Worm (Caenorhabditis elegans) whole organism, L4 larva: ENCODE measurements around the gene acs-9.

ENCODE experiments used
- D1046.2 ChIP-seq: fragments of 200-800 bp; sonication (Bioruptor generic); IDR thresholded peaks from 2 replicates; pipeline ENCODE4 v1.3.6; 2022; ENCODE audit warnings: missing genetic modification characterization, missing compliant biosample characterization
- F44E2.7 ChIP-seq: fragments of 200-800 bp; sonication (Bioruptor generic); IDR thresholded peaks from 2 replicates; pipeline ENCODE4 v2.1.2; 2022; ENCODE audit warnings: missing genetic modification characterization, missing compliant biosample characterization
- T26A8.4 ChIP-seq: fragments of 200-800 bp; sonication (Bioruptor generic); IDR thresholded peaks from 2 replicates; pipeline ENCODE4 v1.3.6; 2022; ENCODE audit warnings: missing genetic modification characterization, missing compliant biosample characterization
- Y105C5A.15 ChIP-seq: fragments of 200-800 bp; sonication (Bioruptor generic); IDR thresholded peaks from 2 replicates; pipeline ENCODE4 v1.3.6; 2022; ENCODE audit warnings: missing genetic modification characterization, missing compliant biosample characterization
- Y75B8A.6 ChIP-seq: fragments of 200-800 bp; sonication (Bioruptor generic); IDR thresholded peaks from 2 replicates; pipeline ENCODE4 v1.3.6; 2022; ENCODE audit warnings: missing genetic modification reagents, missing genetic modification characterization, missing compliant biosample characterization
- attf-4 ChIP-seq: sonication (generic microtip); optimal IDR thresholded peaks from 3 replicates; lab custom pipeline; 2017; ENCODE audit warnings: missing biosample characterization, missing genetic modification characterization
- ceh-28 ChIP-seq: fragments of 150-350 bp; optimal IDR thresholded peaks from 2 replicates; lab custom pipeline; 2014; ENCODE audit warnings: missing biosample characterization, missing genetic modification reagents, missing genetic modification characterization
- ceh-32 ChIP-seq: sonication (generic microtip); optimal IDR thresholded peaks from 2 replicates; lab custom pipeline; 2016; ENCODE audit warnings: mild to moderate bottlenecking, missing genetic modification characterization, missing compliant biosample characterization; ENCODE audit not compliant: poor library complexity
- ceh-62 ChIP-seq: sonication (generic microtip); optimal IDR thresholded peaks from 2 replicates; lab custom pipeline; 2017; ENCODE audit warnings: missing biosample characterization, missing genetic modification characterization
- ceh-82 ChIP-seq: sonication (generic microtip); optimal IDR thresholded peaks from 2 replicates; lab custom pipeline; 2017; ENCODE audit warnings: missing biosample characterization, missing genetic modification characterization
- cey-2 ChIP-seq: sonication (generic microtip); optimal IDR thresholded peaks from 3 replicates; lab custom pipeline; 2017; ENCODE audit warnings: missing genetic modification characterization, mild to moderate bottlenecking, missing compliant biosample characterization, antibody characterized with exemption, borderline replicate concordance; ENCODE audit not compliant: insufficient read depth
- daf-12 ChIP-seq: fragments of 150-350 bp; optimal IDR thresholded peaks from 2 replicates; lab custom pipeline; 2014; ENCODE audit warnings: missing biosample characterization, missing genetic modification reagents, missing genetic modification characterization
- daf-16 ChIP-seq, 3 experiments: sonication (generic microtip); optimal IDR thresholded peaks; 2 replicates each; lab custom pipeline; 2016 to 2017; ENCODE audit warnings: missing genetic modification characterization in 3 of 3, missing genetic modification reagents in 3 of 3, mild to moderate bottlenecking in 2 of 3, missing compliant biosample characterization in 2 of 3, missing biosample characterization in 1 of 3, moderate library complexity in 1 of 3
- daf-19 ChIP-seq: fragments of 200-800 bp; sonication (Bioruptor generic); conservative IDR thresholded peaks from 2 replicates; pipeline ENCODE4 v1.3.6; 2022; ENCODE audit warnings: missing genetic modification characterization, missing compliant biosample characterization
- dmd-8 ChIP-seq: fragments of 200-800 bp; sonication (Bioruptor generic); IDR thresholded peaks from 2 replicates; pipeline ENCODE4 v1.3.6; 2022; ENCODE audit warnings: missing genetic modification characterization, missing compliant biosample characterization
- dpl-1 ChIP-seq: fragments of 150-350 bp; optimal IDR thresholded peaks from 2 replicates; lab custom pipeline; 2014; ENCODE audit warnings: missing biosample characterization, missing genetic modification reagents, missing genetic modification characterization
- dve-1 ChIP-seq: sonication (generic microtip); optimal IDR thresholded peaks from 2 replicates; lab custom pipeline; 2017; ENCODE audit warnings: antibody characterized with exemption, mild to moderate bottlenecking, missing genetic modification characterization, missing compliant biosample characterization; ENCODE audit not compliant: insufficient read depth
- egl-27 ChIP-seq: sonication (generic microtip); optimal IDR thresholded peaks from 3 replicates; lab custom pipeline; 2017; ENCODE audit warnings: missing biosample characterization, missing genetic modification reagents, missing genetic modification characterization
- fkh-10 ChIP-seq: fragments of 150-350 bp; optimal IDR thresholded peaks from 2 replicates; lab custom pipeline; 2014; ENCODE audit warnings: missing biosample characterization, missing genetic modification reagents, missing genetic modification characterization
- gei-8 ChIP-seq: fragments of 200-800 bp; sonication (Bioruptor generic); optimal IDR thresholded peaks from 2 replicates; lab custom pipeline; 2018; ENCODE audit warnings: mild to moderate bottlenecking, missing genetic modification characterization, missing compliant biosample characterization
- hlh-11 ChIP-seq: fragments of 200-800 bp; sonication (Bioruptor generic); optimal IDR thresholded peaks from 2 replicates; lab custom pipeline; 2018; ENCODE audit warnings: mild to moderate bottlenecking, missing genetic modification characterization, missing compliant biosample characterization
- hmg-1.1 ChIP-seq: fragments of 200-800 bp; sonication (Bioruptor generic); IDR thresholded peaks from 2 replicates; pipeline ENCODE4 v1.3.6; 2022; ENCODE audit warnings: missing genetic modification reagents, missing genetic modification characterization, missing compliant biosample characterization
- lin-1 ChIP-seq: fragments of 200-800 bp; sonication (Bioruptor generic); IDR thresholded peaks from 2 replicates; pipeline ENCODE4 v1.3.6; 2022; ENCODE audit warnings: missing genetic modification reagents, missing genetic modification characterization, missing compliant biosample characterization
- lin-15B ChIP-seq: fragments of 150-350 bp; sonication (generic microtip); optimal IDR thresholded peaks from 3 replicates; lab custom pipeline; 2014; ENCODE audit warnings: missing biosample characterization, missing genetic modification characterization
- lin-29 ChIP-seq: fragments of 200-800 bp; sonication (Bioruptor generic); IDR thresholded peaks from 2 replicates; pipeline ENCODE4 v1.3.6; 2022; ENCODE audit warnings: missing genetic modification reagents, missing genetic modification characterization, missing compliant biosample characterization
- lin-39 ChIP-seq: fragments of 150-350 bp; optimal IDR thresholded peaks from 2 replicates; lab custom pipeline; 2014; ENCODE audit warnings: missing biosample characterization, missing genetic modification reagents, missing genetic modification characterization
- lir-3 ChIP-seq: sonication (generic microtip); optimal IDR thresholded peaks from 2 replicates; lab custom pipeline; 2016; ENCODE audit warnings: mild to moderate bottlenecking, missing genetic modification characterization, missing compliant biosample characterization
- lsy-2 ChIP-seq, 2 experiments: fragments of 150-350 bp in 1 of 2; sonication (generic microtip) in 1 of 2; optimal IDR thresholded peaks; 2 replicates each; lab custom pipeline; 2014 to 2017; ENCODE audit warnings: missing biosample characterization in 2 of 2, missing genetic modification characterization in 2 of 2
- madf-5 ChIP-seq, 2 experiments: fragments of 200-800 bp; sonication (Bioruptor generic); IDR thresholded peaks; 2 replicates each; pipeline ENCODE4 v1.3.6; 2022; ENCODE audit warnings: missing compliant biosample characterization in 2 of 2, missing genetic modification characterization in 2 of 2
- mdl-1 ChIP-seq, 2 experiments: fragments of 150-350 bp in 1 of 2; sonication (generic microtip) in 1 of 2; optimal IDR thresholded peaks; 2 replicates each; lab custom pipeline; 2014 to 2017; ENCODE audit warnings: missing biosample characterization in 2 of 2, missing genetic modification characterization in 2 of 2
- mep-1 ChIP-seq: fragments of 150-350 bp; sonication (generic microtip); optimal IDR thresholded peaks from 3 replicates; lab custom pipeline; 2014; ENCODE audit warnings: missing biosample characterization, missing genetic modification characterization
- mxl-3 ChIP-seq: fragments of 200-800 bp; sonication (Bioruptor generic); optimal IDR thresholded peaks from 2 replicates; lab custom pipeline; 2018; ENCODE audit warnings: mild to moderate bottlenecking, missing genetic modification characterization, missing compliant biosample characterization
- nhr-102 ChIP-seq: sonication (generic microtip); optimal IDR thresholded peaks from 2 replicates; lab custom pipeline; 2016; ENCODE audit warnings: mild to moderate bottlenecking, missing genetic modification characterization, moderate library complexity, missing compliant biosample characterization
- nhr-11 ChIP-seq: fragments of 150-350 bp; optimal IDR thresholded peaks from 2 replicates; lab custom pipeline; 2014; ENCODE audit warnings: missing biosample characterization, missing genetic modification characterization
- nhr-111 ChIP-seq: fragments of 200-800 bp; sonication (Bioruptor generic); optimal IDR thresholded peaks from 2 replicates; lab custom pipeline; 2018; ENCODE audit warnings: mild to moderate bottlenecking, missing genetic modification characterization, missing compliant biosample characterization
- nhr-237 ChIP-seq: sonication (generic microtip); optimal IDR thresholded peaks from 2 replicates; lab custom pipeline; 2017; ENCODE audit warnings: missing biosample characterization, missing genetic modification characterization
- nhr-25 ChIP-seq: sonication (generic microtip); optimal IDR thresholded peaks from 2 replicates; lab custom pipeline; 2017; ENCODE audit warnings: missing genetic modification characterization, mild to moderate bottlenecking, missing compliant biosample characterization, antibody characterized with exemption, moderate library complexity, borderline replicate concordance; ENCODE audit not compliant: insufficient read depth
- nhr-48 ChIP-seq: sonication (generic microtip); optimal IDR thresholded peaks from 2 replicates; lab custom pipeline; 2016; ENCODE audit warnings: mild to moderate bottlenecking, missing genetic modification characterization, missing compliant biosample characterization
- nhr-76 ChIP-seq: fragments of 150-350 bp; optimal IDR thresholded peaks from 2 replicates; lab custom pipeline; 2014; ENCODE audit warnings: missing biosample characterization, missing genetic modification characterization
- pqm-1 ChIP-seq: sonication (generic microtip); optimal IDR thresholded peaks from 2 replicates; lab custom pipeline; 2017; ENCODE audit warnings: missing biosample characterization, missing genetic modification characterization
- rbr-2 ChIP-seq: sonication (generic microtip); optimal IDR thresholded peaks from 2 replicates; lab custom pipeline; 2016; ENCODE audit warnings: missing genotype, missing genetic modification characterization, missing compliant biosample characterization
- saeg-2 ChIP-seq: fragments of 200-800 bp; sonication (Bioruptor generic); IDR thresholded peaks from 2 replicates; pipeline ENCODE4 v1.3.6; 2022; ENCODE audit warnings: missing genetic modification reagents, missing genetic modification characterization, missing compliant biosample characterization
- skn-1 ChIP-seq: fragments of 150-350 bp; optimal IDR thresholded peaks from 2 replicates; lab custom pipeline; 2014; ENCODE audit warnings: missing biosample characterization, missing genetic modification characterization
- snpc-1.2 ChIP-seq: fragments of 200-800 bp; sonication (Bioruptor generic); IDR thresholded peaks from 2 replicates; pipeline ENCODE4 v1.3.6; 2022; ENCODE audit warnings: missing genetic modification reagents, missing genetic modification characterization, missing compliant biosample characterization
- snpc-4 ChIP-seq: fragments of 150-350 bp; optimal IDR thresholded peaks from 2 replicates; lab custom pipeline; 2014; ENCODE audit warnings: missing biosample characterization, missing genetic modification characterization
- spr-3 ChIP-seq: fragments of 200-800 bp; sonication (Bioruptor generic); optimal IDR thresholded peaks from 2 replicates; lab custom pipeline; 2018; ENCODE audit warnings: mild to moderate bottlenecking, missing genetic modification characterization, missing compliant biosample characterization
- vab-7 ChIP-seq: fragments of 200-800 bp; sonication (Bioruptor generic); IDR thresholded peaks from 2 replicates; pipeline ENCODE4 v1.3.6; 2022; ENCODE audit warnings: missing genetic modification reagents, missing genetic modification characterization, missing compliant biosample characterization
- zfp-2 ChIP-seq: sonication (generic microtip); optimal IDR thresholded peaks from 2 replicates; lab custom pipeline; 2016; ENCODE audit warnings: mild to moderate bottlenecking, missing genetic modification characterization, missing compliant biosample characterization

The acs-9 gene

DNA sequence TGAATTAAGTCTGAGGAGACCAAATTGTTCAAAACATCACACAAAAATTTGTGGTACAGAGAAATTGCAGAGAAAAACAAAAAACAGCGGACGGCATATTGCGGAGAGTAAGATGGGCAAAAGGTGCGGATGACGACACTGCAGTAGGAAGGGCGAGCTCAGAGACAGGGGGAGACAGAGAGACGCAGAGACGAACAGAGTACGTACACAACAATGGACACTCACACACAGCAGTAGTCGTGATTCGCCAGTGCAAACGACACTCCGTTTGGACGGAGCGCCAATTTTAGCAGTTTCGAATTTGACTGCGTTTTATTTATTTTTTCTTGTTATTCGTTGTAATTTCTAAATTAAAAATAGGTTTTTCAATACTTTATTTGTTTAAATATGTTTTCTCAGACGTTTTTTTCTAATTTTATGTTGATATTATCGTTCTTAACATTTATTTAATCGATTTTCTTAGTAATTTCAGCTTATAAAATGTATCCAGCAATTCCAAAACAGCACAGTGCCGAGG lies 7.8 kb downstream of the acs-9 start, which contains the start of gene T20F7.1 (continued):
- TF ChIP-seq F44E2.7 (GFP tag; lab: Robert Waterston, UW), result no peak
- no peak for TF ChIP-seq cey-2 (tag; lab: Kevin White, UChicago)
- TF ChIP-seq pqm-1 (tag; lab: Kevin White, UChicago), result no peak
- peak; percentile 38; the same call in 1 of the 2 replicates for TF ChIP-seq lin-1 (GFP tag; lab: Robert Waterston, UW)
- no peak for TF ChIP-seq ceh-82
- no peak for TF ChIP-seq lin-15B
- no peak for TF ChIP-seq daf-19 (GFP tag; lab: Robert Waterston, UW)
- TF ChIP-seq dve-1, result no peak
- no peak for TF ChIP-seq snpc-1.2 (GFP tag; lab: Robert Waterston, UW)
- no peak for TF ChIP-seq attf-4 (tag; lab: Kevin White, UChicago)
- TF ChIP-seq vab-7 (GFP tag; lab: Robert Waterston, UW), result no peak
- TF ChIP-seq mep-1 (tag; lab: Kevin White, UChicago), result no peak
- TF ChIP-seq mxl-3 (GFP tag; lab: Kevin White, UChicago), result peak; percentile 62
- TF ChIP-seq daf-12 (tag; lab: Kevin White, UChicago), result no peak
- TF ChIP-seq nhr-102 (tag; lab: Kevin White, UChicago), result peak; percentile 6
- TF ChIP-seq hmg-1.1, result peak; percentile 90
- TF ChIP-seq Y75B8A.6 (GFP tag; lab: Robert Waterston, UW), result no peak
- peak; percentile 21 to 67 for TF ChIP-seq mdl-1 (tag; optimal IDR thresholded peaks at IDR 0.05; lab: Kevin White, UChicago)
- TF ChIP-seq lin-29 (GFP tag; lab: Robert Waterston, UW), result no peak
- no peak for TF ChIP-seq zfp-2
- no peak for TF ChIP-seq saeg-2 (GFP tag; lab: Robert Waterston, UW)
- TF ChIP-seq skn-1, result no peak
- no peak for TF ChIP-seq D1046.2
- peak; percentile 79 for TF ChIP-seq rbr-2 (tag; lab: Kevin White, UChicago)
- no peak for TF ChIP-seq lir-3
- TF ChIP-seq gei-8 (GFP tag; lab: Kevin White, UChicago), result no peak
- TF ChIP-seq dmd-8, result no peak
- TF ChIP-seq egl-27, result no peak
- TF ChIP-seq nhr-76 (tag; lab: Kevin White, UChicago), result no peak
- no peak for TF ChIP-seq ceh-62
- no peak for TF ChIP-seq nhr-237
- TF ChIP-seq madf-5 (GFP tag; IDR thresholded peaks at IDR 0.05; lab: Robert Waterston, UW), result no peak
- TF ChIP-seq dpl-1, result peak; percentile 43
- no peak for TF ChIP-seq fkh-10 (GFP tag; lab: Kevin White, UChicago)
- no peak for TF ChIP-seq ceh-28 (tag; lab: Kevin White, UChicago)
- TF ChIP-seq nhr-48, result no peak
- no peak for TF ChIP-seq lsy-2 (tag; optimal IDR thresholded peaks at IDR 0.05; lab: Kevin White, UChicago)
- TF ChIP-seq daf-16 (GFP tag; optimal IDR thresholded peaks at IDR 0.05; lab: Kevin White, UChicago), result peak in 1 of 2 experiments; percentile 87
- peak; percentile 84 for TF ChIP-seq daf-16 (tag; optimal IDR thresholded peaks at IDR 0.05; lab: Kevin White, UChicago)
- TF ChIP-seq Y105C5A.15 (GFP tag; lab: Robert Waterston, UW), result no peak
- peak; percentile 86 for TF ChIP-seq hlh-11 (tag; lab: Kevin White, UChicago)
- TF ChIP-seq snpc-4 (tag; lab: Kevin White, UChicago), result no peak
- no peak for TF ChIP-seq ceh-32 (tag; lab: Kevin White, UChicago)
- TF ChIP-seq lin-39 (tag; lab: Kevin White, UChicago), result no peak
- 0 out of 2 replicates have a peak, but pooled peaks have one; percentile 24 for TF ChIP-seq T26A8.4
- no peak for TF ChIP-seq spr-3
- no peak for TF ChIP-seq nhr-25 (tag; lab: Kevin White, UChicago)
- no peak for TF ChIP-seq nhr-111 (GFP tag; lab: Kevin White, UChicago)
- peak; percentile 44 for TF ChIP-seq nhr-11 (tag; lab: Kevin White, UChicago)
- TF ChIP-seq, all 104 proteins: peak for 24
